Worm (Caenorhabditis elegans) whole organism, early embryonic: Measurements from ENCODE around the gene C33D9.10.

Source experiments
- B0310.2 ChIP-seq: sonication (generic microtip); optimal IDR thresholded peaks from 2 replicates; lab custom pipeline; 2016; ENCODE audit warnings: mild to moderate bottlenecking, missing genetic modification characterization, missing compliant biosample characterization
- F13C5.2 ChIP-seq: sonication (generic microtip); optimal IDR thresholded peaks from 2 replicates; lab custom pipeline; 2017; ENCODE audit warnings: mild to moderate bottlenecking, missing genetic modification characterization, inconsistent platforms, missing compliant biosample characterization
- aly-1 ChIP-seq: sonication (generic microtip); optimal IDR thresholded peaks from 2 replicates; lab custom pipeline; 2016; ENCODE audit warnings: missing genetic modification characterization, missing compliant biosample characterization
- ama-1 ChIP-seq: fragments of 150-350 bp; optimal IDR thresholded peaks from 2 replicates; lab custom pipeline; 2014
- ceh-13 ChIP-seq: fragments of 200-800 bp; sonication (Bioruptor generic); optimal IDR thresholded peaks from 2 replicates; lab custom pipeline; 2018; ENCODE audit warnings: mild to moderate bottlenecking, missing genetic modification characterization, missing compliant biosample characterization
- ceh-36 ChIP-seq: sonication (generic microtip); optimal IDR thresholded peaks from 2 replicates; lab custom pipeline; 2016; ENCODE audit warnings: missing genetic modification characterization, inconsistent platforms, missing compliant biosample characterization
- ets-7 ChIP-seq: sonication (generic microtip); optimal IDR thresholded peaks from 2 replicates; lab custom pipeline; 2016; ENCODE audit warnings: missing genotype, missing genetic modification characterization, missing compliant biosample characterization
- flt-1 ChIP-seq: fragments of 200-800 bp; sonication (Bioruptor generic); IDR thresholded peaks from 2 replicates; pipeline ENCODE4 v1.3.6; 2022; ENCODE audit warnings: missing genetic modification characterization, missing compliant biosample characterization
- hmbx-1 ChIP-seq: sonication (generic microtip); optimal IDR thresholded peaks from 2 replicates; lab custom pipeline; 2016; ENCODE audit warnings: mild to moderate bottlenecking, missing genetic modification characterization, missing compliant biosample characterization
- hmg-4 ChIP-seq: fragments of 200-800 bp; sonication (Bioruptor generic); optimal IDR thresholded peaks from 2 replicates; lab custom pipeline; 2018; ENCODE audit warnings: mild to moderate bottlenecking, missing genetic modification characterization, missing compliant biosample characterization
- hnd-1 ChIP-seq: sonication (generic microtip); optimal IDR thresholded peaks from 2 replicates; lab custom pipeline; 2016; ENCODE audit warnings: missing genetic modification characterization, missing compliant biosample characterization
- pes-1 ChIP-seq: fragments of 200-800 bp; sonication (Bioruptor generic); IDR thresholded peaks from 2 replicates; pipeline ENCODE4 v1.3.6; 2022; ENCODE audit warnings: missing genetic modification reagents, missing genetic modification characterization, missing compliant biosample characterization
- scrt-1 ChIP-seq: fragments of 200-800 bp; sonication (Bioruptor generic); IDR thresholded peaks from 2 replicates; pipeline ENCODE4 v1.3.6; 2022; ENCODE audit warnings: missing genetic modification characterization, missing compliant biosample characterization
- sea-1 ChIP-seq: fragments of 200-800 bp; sonication (Bioruptor generic); conservative IDR thresholded peaks from 2 replicates; pipeline ENCODE4 v1.3.6; 2022; ENCODE audit warnings: missing genetic modification characterization, missing compliant biosample characterization
- tbx-11 ChIP-seq: fragments of 200-800 bp; sonication (Bioruptor generic); IDR thresholded peaks from 2 replicates; pipeline ENCODE4 v1.3.6; 2022; ENCODE audit warnings: missing genetic modification characterization, missing compliant biosample characterization
- tbx-37 ChIP-seq: fragments of 200-800 bp; sonication (Bioruptor generic); conservative IDR thresholded peaks from 2 replicates; pipeline ENCODE4 v1.3.6; 2022; ENCODE audit warnings: missing genetic modification reagents, missing genetic modification characterization, missing compliant biosample characterization
- tra-4 ChIP-seq: sonication (generic microtip); optimal IDR thresholded peaks from 2 replicates; lab custom pipeline; 2017; ENCODE audit warnings: missing genetic modification characterization, missing compliant biosample characterization

C33D9.10 gene

DNA sequence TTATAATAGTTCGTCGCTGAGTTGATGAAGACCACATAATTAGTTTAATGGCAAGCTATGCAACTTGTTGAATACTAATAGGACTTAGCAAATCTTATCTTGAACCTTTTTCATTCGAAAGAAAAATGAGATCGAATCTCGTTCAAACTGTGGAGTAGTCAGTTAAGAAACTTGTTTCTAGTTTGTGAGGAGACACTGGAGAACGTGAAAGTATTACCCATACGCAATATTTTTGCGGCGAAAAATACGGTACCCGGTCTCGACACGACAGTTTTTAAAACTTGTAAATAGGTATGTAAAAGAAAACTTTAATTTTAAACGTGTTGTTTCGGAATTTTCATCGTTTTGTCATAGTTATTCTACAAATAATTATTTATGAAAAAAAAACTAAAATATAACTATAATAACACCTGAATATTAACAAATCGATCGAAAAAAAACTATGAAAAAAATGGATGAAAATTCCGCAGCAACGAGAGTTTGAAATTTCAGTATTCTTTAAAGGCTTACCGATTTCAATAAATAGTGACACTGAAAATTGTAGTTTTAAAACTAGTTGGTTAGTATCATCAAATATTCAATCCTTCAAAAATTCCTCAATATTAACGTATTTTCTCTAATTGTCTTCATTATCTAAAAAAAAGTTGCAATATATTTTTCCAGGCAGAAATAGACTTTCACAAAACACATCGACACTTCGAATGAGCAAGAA, 42.2 kb downstream of the C33D9.10 start, which contains the start of the genes F20C5.7 and parg-1:
TSS of gene F20C5.7 (minus strand) at position 101 of the 712 bp plus-strand sequence.
TSS of gene parg-1 (plus strand) at position 662 of the 712 bp plus-strand sequence.
- TF ChIP-seq ama-1 (lab: Kevin White, UChicago), result no peak
- TF ChIP-seq aly-1 (tag; lab: Kevin White, UChicago), result no peak
- no peak for TF ChIP-seq sea-1 (GFP tag; lab: Robert Waterston, UW)

ce11 chrIV:8743654-8744332, 44.2 kb downstream of the C33D9.10 start, which contains the start of gene F21D5.7:
Gene F21D5.7 (minus strand): TSS chrIV:8743704.
- peak; percentile 43 for TF ChIP-seq F13C5.2 (tag; lab: Kevin White, UChicago)
- TF ChIP-seq hnd-1 (tag; lab: Kevin White, UChicago), result no peak

DNA sequence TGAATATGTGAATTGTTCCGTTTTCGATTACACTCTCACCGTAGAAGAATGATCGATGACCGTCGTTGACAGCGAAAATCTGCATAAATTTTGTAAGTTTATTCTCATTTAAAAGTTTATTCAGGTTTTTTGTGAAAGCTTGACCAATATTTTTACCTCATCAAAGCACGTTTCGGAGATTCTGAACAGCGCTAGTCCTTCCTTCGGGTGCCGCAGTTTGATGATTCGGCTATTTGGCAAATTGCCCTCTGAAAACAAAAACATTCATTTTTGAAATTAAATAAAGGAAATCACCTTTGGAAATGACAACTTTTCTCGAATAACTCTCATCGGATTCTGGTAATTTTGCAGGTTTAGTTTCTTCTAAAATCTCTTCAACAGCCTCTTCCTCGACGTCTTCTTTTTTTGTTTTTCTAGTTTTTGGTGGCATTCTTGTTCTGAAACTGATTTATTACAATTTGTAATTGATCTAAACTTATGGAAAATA, 47.0 kb downstream of the C33D9.10 start, which contains the start of gene F21D5.6:
TSS of gene F21D5.6 (minus strand) at position 437 of the 487 bp plus-strand sequence.
- TF ChIP-seq aly-1 (tag; lab: Kevin White, UChicago), result no peak
- TF ChIP-seq hnd-1 (tag; lab: Kevin White, UChicago), result no peak
- TF ChIP-seq ama-1 (lab: Kevin White, UChicago), result no peak
- no peak for TF ChIP-seq scrt-1 (GFP tag; lab: Robert Waterston, UW)
- no peak for TF ChIP-seq tra-4 (tag; lab: Kevin White, UChicago)
- no peak for TF ChIP-seq pes-1 (GFP tag; lab: Robert Waterston, UW)
- TF ChIP-seq F13C5.2 (tag; lab: Kevin White, UChicago), result no peak

DNA sequence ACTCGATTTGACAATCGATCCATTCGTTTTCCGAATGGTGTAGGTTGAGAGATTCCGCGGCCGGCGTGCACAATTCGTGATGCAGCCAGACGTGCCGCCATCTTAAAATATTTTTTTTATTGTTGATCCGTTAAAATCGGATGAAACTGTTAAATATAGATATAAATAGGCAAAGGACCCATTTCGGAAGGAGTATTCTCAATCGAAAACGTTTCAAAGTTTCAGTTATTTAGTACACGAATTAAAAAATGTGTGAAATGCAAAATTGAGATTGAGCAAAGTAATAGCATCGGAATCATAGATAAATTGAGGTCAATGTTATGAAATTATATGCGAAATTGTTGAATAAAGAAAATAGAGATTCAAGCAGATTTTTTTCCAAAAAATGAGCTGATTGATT, 48.0 kb downstream of the C33D9.10 start, which contains the start of gene mrps-33:
TSS of gene mrps-33 (minus strand) at position 101 of the 400 bp plus-strand sequence.
- TF ChIP-seq tbx-11 (GFP tag; lab: Robert Waterston, UW) (no peak), B0310.2 (tag; lab: Kevin White, UChicago) (no peak)

DNA sequence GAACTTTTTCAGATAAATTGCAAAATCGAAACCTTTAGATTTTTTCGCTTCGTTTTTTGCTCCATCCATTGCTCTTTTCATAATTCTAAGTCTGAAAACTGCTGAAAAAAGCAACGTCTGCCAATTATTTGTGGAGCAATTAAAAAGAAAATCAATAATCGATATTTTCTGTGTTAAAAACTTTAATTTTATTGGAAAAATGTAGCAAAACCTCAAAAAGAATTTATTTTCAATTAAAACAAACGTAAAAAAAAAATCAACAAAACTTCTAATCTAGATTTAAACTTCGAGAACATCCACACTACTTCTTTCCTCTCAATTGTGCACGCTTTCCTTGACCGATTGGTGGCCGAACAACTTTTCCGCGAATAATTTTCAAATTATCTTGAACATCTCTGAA, 48.7 kb downstream of the C33D9.10 start, which contains the start of gene F21D5.5:
TSS of gene F21D5.5 (minus strand) at position 101 of the 400 bp plus-strand sequence.
- no peak for TF ChIP-seq scrt-1 (GFP tag; lab: Robert Waterston, UW)
- no peak for TF ChIP-seq tbx-37 (GFP tag; lab: Robert Waterston, UW)
- no peak for TF ChIP-seq hmg-4 (GFP tag; lab: Kevin White, UChicago)
- no peak for TF ChIP-seq aly-1 (tag; lab: Kevin White, UChicago)
- TF ChIP-seq ceh-36, result no peak
- TF ChIP-seq tbx-11 (GFP tag; lab: Robert Waterston, UW), result no peak
- TF ChIP-seq hnd-1 (tag; lab: Kevin White, UChicago), result no peak
- TF ChIP-seq hmbx-1, result no peak
- no peak for TF ChIP-seq sea-1 (GFP tag; lab: Robert Waterston, UW)
- TF ChIP-seq B0310.2 (tag; lab: Kevin White, UChicago), result no peak
- TF ChIP-seq F13C5.2 (tag; lab: Kevin White, UChicago), result no peak
- no peak for TF ChIP-seq pes-1 (GFP tag; lab: Robert Waterston, UW)
- no peak for TF ChIP-seq flt-1 (GFP tag; lab: Robert Waterston, UW)
- TF ChIP-seq ets-7 (tag; lab: Kevin White, UChicago), result no peak
- no peak for TF ChIP-seq ceh-13 (GFP tag; lab: Kevin White, UChicago)
- TF ChIP-seq tra-4 (tag; lab: Kevin White, UChicago), result no peak

DNA sequence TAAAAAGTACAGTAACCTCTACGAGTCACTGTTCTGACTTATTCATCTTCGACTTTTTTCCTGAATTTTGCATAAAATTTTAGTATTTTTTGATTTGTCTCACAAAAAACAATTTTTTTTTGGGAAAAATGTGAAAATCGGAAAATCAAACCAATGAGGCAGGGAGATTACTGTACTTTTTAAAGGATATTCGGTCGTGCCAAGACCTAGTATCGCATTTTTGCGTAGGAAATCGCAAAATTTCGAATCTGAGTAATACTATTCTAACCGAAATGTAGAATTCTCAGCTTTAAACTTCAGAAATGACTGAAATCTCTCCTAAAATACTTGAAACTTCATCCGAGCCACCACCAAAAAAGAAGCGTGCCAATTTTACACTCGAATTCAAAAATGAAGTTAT, 50.2 kb downstream of the C33D9.10 start, which contains the start of gene F21D5.4:
TSS of gene F21D5.4 (plus strand) at position 301 of the 400 bp plus-strand sequence.
- no peak for TF ChIP-seq hnd-1 (tag; lab: Kevin White, UChicago)

- no peak for TF ChIP-seq hmg-4 (GFP tag; lab: Kevin White, UChicago)
- no peak for TF ChIP-seq hnd-1 (tag; lab: Kevin White, UChicago)
- TF ChIP-seq ets-7 (tag; lab: Kevin White, UChicago), result no peak
- TF ChIP-seq flt-1 (GFP tag; lab: Robert Waterston, UW), result no peak
- no peak for TF ChIP-seq B0310.2 (tag; lab: Kevin White, UChicago)
- no peak for TF ChIP-seq scrt-1 (GFP tag; lab: Robert Waterston, UW)
- no peak for TF ChIP-seq hmbx-1
- no peak for TF ChIP-seq pes-1 (GFP tag; lab: Robert Waterston, UW)
- TF ChIP-seq ceh-13 (GFP tag; lab: Kevin White, UChicago), result no peak
- no peak for TF ChIP-seq tbx-37 (GFP tag; lab: Robert Waterston, UW)
- no peak for TF ChIP-seq ama-1 (lab: Kevin White, UChicago)
- TF ChIP-seq tbx-11 (GFP tag; lab: Robert Waterston, UW), result no peak
These were observed 50.6 kb downstream of the C33D9.10 start for ce11 chrIV:8737354-8737753.
